Worm (Caenorhabditis elegans) whole organism, L1 larva: ENCODE measurements around the gene C04G6.11.

Experiments used
- C16A3.4 ChIP-seq: fragments of 150-350 bp; optimal IDR thresholded peaks from 2 replicates; lab custom pipeline; 2014; ENCODE audit warnings: missing biosample characterization, missing genetic modification characterization
- Y116A8C.19 ChIP-seq: sonication (generic microtip); optimal IDR thresholded peaks from 2 replicates; lab custom pipeline; 2016; ENCODE audit warnings: missing compliant biosample characterization, missing genetic modification characterization, borderline replicate concordance
- blmp-1 ChIP-seq: fragments of 150-350 bp; optimal IDR thresholded peaks from 2 replicates; lab custom pipeline; 2014; ENCODE audit warnings: missing biosample characterization, missing genetic modification characterization
- ceh-63 ChIP-seq: fragments of 200-800 bp; sonication (Bioruptor generic); optimal IDR thresholded peaks from 2 replicates; lab custom pipeline; 2018; ENCODE audit warnings: mild to moderate bottlenecking, missing genetic modification characterization, missing compliant biosample characterization
- ceh-82 ChIP-seq, 3 experiments: fragments of 150-350 bp in 1 of 3; sonication (generic microtip) in 2 of 3; optimal IDR thresholded peaks; 2 replicates each; lab custom pipeline; 2014 to 2017; ENCODE audit warnings: missing biosample characterization in 3 of 3, missing genetic modification characterization in 3 of 3
- ceh-90 ChIP-seq: sonication (generic microtip); optimal IDR thresholded peaks from 2 replicates; lab custom pipeline; 2016; ENCODE audit warnings: missing genetic modification characterization, missing compliant biosample characterization
- dpl-1 ChIP-seq, 3 experiments: fragments of 150-350 bp in 2 of 3; sonication (generic microtip) in 1 of 3; optimal IDR thresholded peaks; 2 replicates each; lab custom pipeline; 2014 to 2017; ENCODE audit warnings: missing biosample characterization in 3 of 3, missing genetic modification characterization in 3 of 3, missing genetic modification reagents in 3 of 3
- efl-1 ChIP-seq, 4 experiments: fragments of 150-350 bp; optimal IDR thresholded peaks in 3 of 4; peaks in 1 of 4; 1 replicate in 1 of 4; 2 replicates in 3 of 4; lab custom pipeline; 2014; ENCODE audit warnings: missing biosample characterization in 2 of 4, missing genetic modification characterization in 2 of 4, missing genetic modification reagents in 2 of 4
- egl-13 ChIP-seq: sonication (generic microtip); optimal IDR thresholded peaks from 2 replicates; lab custom pipeline; 2016; ENCODE audit warnings: missing genotype, missing genetic modification reagents, missing genetic modification characterization, missing compliant biosample characterization
- elt-3 ChIP-seq, 6 experiments: fragments of 150-350 bp in 1 of 6; sonication (generic microtip); optimal IDR thresholded peaks; 2 replicates each; lab custom pipeline; 2017 to 2018; ENCODE audit warnings: missing biosample characterization in 6 of 6, missing genetic modification characterization in 6 of 6, inconsistent platforms in 1 of 6
- fkh-4 ChIP-seq: sonication (generic microtip); optimal IDR thresholded peaks from 2 replicates; lab custom pipeline; 2016; ENCODE audit warnings: missing compliant biosample characterization, missing genetic modification characterization, borderline replicate concordance
- fkh-8 ChIP-seq: sonication (generic microtip); optimal IDR thresholded peaks from 2 replicates; lab custom pipeline; 2016; ENCODE audit warnings: mild to moderate bottlenecking, missing genetic modification characterization, missing compliant biosample characterization
- fos-1 ChIP-seq: fragments of 150-350 bp; optimal IDR thresholded peaks from 2 replicates; lab custom pipeline; 2014; ENCODE audit warnings: missing biosample characterization, missing genetic modification characterization
- hlh-17 ChIP-seq: fragments of 200-800 bp; sonication (Bioruptor generic); optimal IDR thresholded peaks from 2 replicates; lab custom pipeline; 2018; ENCODE audit warnings: missing genetic modification characterization, mild to moderate bottlenecking, missing compliant biosample characterization, moderate library complexity, borderline replicate concordance
- irx-1 ChIP-seq: sonication (generic microtip); optimal IDR thresholded peaks from 2 replicates; lab custom pipeline; 2016; ENCODE audit warnings: missing genetic modification characterization, missing compliant biosample characterization
- lin-13 ChIP-seq: fragments of 150-350 bp; optimal IDR thresholded peaks from 2 replicates; lab custom pipeline; 2014; ENCODE audit warnings: missing biosample characterization, missing genetic modification reagents, missing genetic modification characterization
- lin-15B ChIP-seq: fragments of 150-350 bp; sonication (generic microtip); optimal IDR thresholded peaks from 3 replicates; lab custom pipeline; 2014; ENCODE audit warnings: missing biosample characterization, missing genetic modification characterization
- lin-35 ChIP-seq, 2 experiments: fragments of 150-350 bp; optimal IDR thresholded peaks; 2 replicates each; lab custom pipeline; 2014; ENCODE audit warnings: missing biosample characterization in 2 of 2, missing genetic modification characterization in 2 of 2, missing genetic modification reagents in 2 of 2
- lin-39 ChIP-seq: fragments of 150-350 bp; optimal IDR thresholded peaks from 2 replicates; lab custom pipeline; 2014; ENCODE audit warnings: missing biosample characterization, missing genetic modification reagents, missing genetic modification characterization
- mab-9 ChIP-seq: fragments of 200-800 bp; sonication (Bioruptor generic); IDR thresholded peaks from 2 replicates; pipeline ENCODE4 v1.3.6; 2022; ENCODE audit warnings: missing genetic modification reagents, missing genetic modification characterization, missing compliant biosample characterization
- mef-2 ChIP-seq: fragments of 150-350 bp; optimal IDR thresholded peaks from 2 replicates; lab custom pipeline; 2014; ENCODE audit warnings: missing biosample characterization, missing genetic modification characterization
- nhr-20 ChIP-seq: sonication (generic microtip); optimal IDR thresholded peaks from 2 replicates; lab custom pipeline; 2016; ENCODE audit warnings: mild to moderate bottlenecking, missing genetic modification characterization, missing compliant biosample characterization
- nhr-47 ChIP-seq: sonication (generic microtip); optimal IDR thresholded peaks from 2 replicates; lab custom pipeline; 2016; ENCODE audit warnings: mild to moderate bottlenecking, missing genetic modification characterization, moderate library complexity, missing compliant biosample characterization
- nhr-76 ChIP-seq: sonication (generic microtip); optimal IDR thresholded peaks from 2 replicates; lab custom pipeline; 2017; ENCODE audit warnings: missing biosample characterization, missing genetic modification characterization
- nhr-84 ChIP-seq: sonication (generic microtip); optimal IDR thresholded peaks from 2 replicates; lab custom pipeline; 2017; ENCODE audit warnings: missing biosample characterization, missing genetic modification characterization
- nhr-90 ChIP-seq: sonication (generic microtip); optimal IDR thresholded peaks from 2 replicates; lab custom pipeline; 2016; ENCODE audit warnings: mild to moderate bottlenecking, missing genetic modification characterization, missing compliant biosample characterization; ENCODE audit not compliant: poor library complexity
- snu-23 ChIP-seq: sonication (generic microtip); optimal IDR thresholded peaks from 2 replicates; lab custom pipeline; 2016; ENCODE audit warnings: missing genetic modification characterization, missing compliant biosample characterization
- sup-37 ChIP-seq: fragments of 200-800 bp; sonication (Bioruptor generic); optimal IDR thresholded peaks from 2 replicates; lab custom pipeline; 2018; ENCODE audit warnings: mild to moderate bottlenecking, missing genetic modification characterization, missing compliant biosample characterization
- swsn-7 ChIP-seq: sonication (generic microtip); optimal IDR thresholded peaks from 2 replicates; lab custom pipeline; 2016; ENCODE audit warnings: missing genetic modification characterization, missing compliant biosample characterization
- tbx-2 ChIP-seq: sonication (generic microtip); optimal IDR thresholded peaks from 2 replicates; lab custom pipeline; 2016; ENCODE audit warnings: missing genetic modification characterization, missing compliant biosample characterization
- tlp-1 ChIP-seq: fragments of 150-350 bp; optimal IDR thresholded peaks from 2 replicates; lab custom pipeline; 2014; ENCODE audit warnings: missing biosample characterization, missing genetic modification characterization
- unc-130 ChIP-seq: fragments of 150-350 bp; optimal IDR thresholded peaks from 2 replicates; lab custom pipeline; 2017; ENCODE audit warnings: missing biosample characterization, missing genetic modification characterization, inconsistent platforms
- unc-86 ChIP-seq: sonication (generic microtip); optimal IDR thresholded peaks from 2 replicates; lab custom pipeline; 2016; ENCODE audit warnings: missing genetic modification characterization, missing compliant biosample characterization
- zag-1 ChIP-seq: fragments of 150-350 bp; optimal IDR thresholded peaks from 2 replicates; lab custom pipeline; 2014; ENCODE audit warnings: missing biosample characterization, missing genetic modification characterization
- zip-4 ChIP-seq: fragments of 200-800 bp; sonication (Bioruptor generic); optimal IDR thresholded peaks from 2 replicates; lab custom pipeline; 2018; ENCODE audit warnings: mild to moderate bottlenecking, missing genetic modification characterization, moderate library complexity, missing compliant biosample characterization
- ztf-11 ChIP-seq, 2 experiments: sonication (generic microtip); optimal IDR thresholded peaks; 2 replicates each; lab custom pipeline; 2016 to 2017; ENCODE audit warnings: missing genetic modification characterization in 2 of 2, missing biosample characterization in 1 of 2, missing compliant biosample characterization in 1 of 2

Gene C04G6.11

ce11 chrII:5131800-5132199 is 28.2 kb upstream of the C04G6.11 start:
- TF ChIP-seq snu-23 (GFP tag; lab: Kevin White, UChicago), result no peak
- no peak for TF ChIP-seq C16A3.4 (tag; lab: Kevin White, UChicago)
- no peak for TF ChIP-seq nhr-20 (tag; lab: Kevin White, UChicago)
- no peak for TF ChIP-seq swsn-7 (tag; lab: Kevin White, UChicago)
- no peak for TF ChIP-seq efl-1 (optimal IDR thresholded peaks at IDR 0.05; lab: Kevin White, UChicago)
- no peak for TF ChIP-seq efl-1 (GFP tag; optimal IDR thresholded peaks at IDR 0.05 in 1 of 2; lab: Kevin White, UChicago)
- TF ChIP-seq zip-4 (GFP tag; lab: Kevin White, UChicago), result no peak
- no peak for TF ChIP-seq nhr-47 (tag; lab: Kevin White, UChicago)
- TF ChIP-seq fos-1, result no peak
- no peak for TF ChIP-seq unc-86
- no peak for TF ChIP-seq nhr-84 (tag; lab: Kevin White, UChicago)
- no peak for TF ChIP-seq zag-1 (tag; lab: Kevin White, UChicago)
- TF ChIP-seq blmp-1 (tag; lab: Kevin White, UChicago), result no peak
- no peak for TF ChIP-seq nhr-90 (tag; lab: Kevin White, UChicago)
- no peak for TF ChIP-seq unc-130 (tag; lab: Kevin White, UChicago)
- no peak for TF ChIP-seq Y116A8C.19
- no peak for TF ChIP-seq lin-39 (tag; lab: Kevin White, UChicago)
- no peak for TF ChIP-seq egl-13
- no peak for TF ChIP-seq mab-9 (GFP tag; lab: Robert Waterston, UW)

- TF ChIP-seq mef-2 (tag; lab: Kevin White, UChicago) (no peak), ceh-82 (tag; optimal IDR thresholded peaks at IDR 0.05; lab: Kevin White, UChicago) (no peak)
- TF ChIP-seq, all 84 proteins: peak for 0
Observed at ce11 chrII:5130081-5130480, 26.4 kb upstream of the C04G6.11 start, which contains the start of gene lgc-56. TSS of gene lgc-56 (plus strand) at chrII:5130381.

ce11 chrII:5120612-5121011 is 17.0 kb upstream of the C04G6.11 start:
- no peak for TF ChIP-seq tlp-1

- TF ChIP-seq fkh-8 (tag; lab: Kevin White, UChicago) (no peak), lin-15B (tag; lab: Kevin White, UChicago) (no peak), efl-1 (optimal IDR thresholded peaks at IDR 0.05; lab: Kevin White, UChicago) (no peak), efl-1 (GFP tag; optimal IDR thresholded peaks at IDR 0.05 in 1 of 2; lab: Kevin White, UChicago) (no peak), unc-86 (no peak), tbx-2 (tag; lab: Kevin White, UChicago) (no peak), nhr-76 (tag; lab: Kevin White, UChicago) (no peak), sup-37 (GFP tag; lab: Kevin White, UChicago) (no peak), mef-2 (tag; lab: Kevin White, UChicago) (no peak), ztf-11 (tag; optimal IDR thresholded peaks at IDR 0.05; lab: Kevin White, UChicago) (no peak), dpl-1 (GFP tag; optimal IDR thresholded peaks at IDR 0.05; lab: Kevin White, UChicago) (no peak), lin-35 (GFP tag; optimal IDR thresholded peaks at IDR 0.05; lab: Kevin White, UChicago) (no peak), tlp-1 (no peak), snu-23 (GFP tag; lab: Kevin White, UChicago) (no peak), ceh-90 (no peak), elt-3 (tag; optimal IDR thresholded peaks at IDR 0.05; lab: Kevin White, UChicago) (no peak), irx-1 (no peak), fkh-4 (no peak), hlh-17 (GFP tag; lab: Kevin White, UChicago) (no peak), ceh-63 (GFP tag; lab: Kevin White, UChicago) (no peak), lin-13 (GFP tag; lab: Kevin White, UChicago) (no peak)
Observed at ce11 chrII:5115733-5116132, 12.1 kb upstream of the C04G6.11 start, which contains the start of gene srsy-1. TSS of gene srsy-1 (plus strand) at chrII:5116033.
